Worm (Caenorhabditis elegans): ENCODE results near the gene ins-22.

DNA sequence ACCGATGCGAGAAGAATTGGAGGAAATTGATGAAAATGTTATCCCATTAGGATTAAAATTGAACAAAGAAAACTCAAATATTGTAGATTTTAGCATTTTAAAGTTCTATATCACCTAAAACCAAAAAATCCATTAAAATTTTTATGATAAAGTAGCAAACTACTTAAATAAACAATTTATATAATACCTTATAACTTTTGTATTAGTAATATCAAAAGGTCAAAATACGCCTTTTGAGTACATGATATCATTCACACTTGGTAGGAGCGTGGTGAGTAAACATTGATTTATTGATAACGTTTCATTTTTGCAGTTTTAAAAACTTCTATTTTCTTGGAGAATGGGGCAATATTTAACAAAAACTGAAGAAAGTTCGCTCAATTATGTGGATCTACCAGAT is 25.0 kb upstream of the ins-22 start, which contains the start of gene C05B5.5:
- TF ChIP-seq ztf-11 (tag; optimal IDR thresholded peaks at IDR 0.05) (no peak), nhr-25 (tag; optimal IDR thresholded peaks at IDR 0.05) (no peak), aly-2 (tag; optimal IDR thresholded peaks at IDR 0.05) (no peak), elt-3 (tag; optimal IDR thresholded peaks at IDR 0.05) (no peak), sea-2 (GFP tag; optimal IDR thresholded peaks at IDR 0.05) (no peak), nhr-11 (tag; optimal IDR thresholded peaks at IDR 0.05) (no peak), snpc-4 (tag; optimal IDR thresholded peaks at IDR 0.05) (no peak), nhr-23 (tag; optimal IDR thresholded peaks at IDR 0.05) (no peak), skn-1 (tag; optimal IDR thresholded peaks at IDR 0.05) (no peak)
